Worm (Caenorhabditis elegans): ENCODE data around the gene hcf-1.

The hcf-1 gene

DNA sequence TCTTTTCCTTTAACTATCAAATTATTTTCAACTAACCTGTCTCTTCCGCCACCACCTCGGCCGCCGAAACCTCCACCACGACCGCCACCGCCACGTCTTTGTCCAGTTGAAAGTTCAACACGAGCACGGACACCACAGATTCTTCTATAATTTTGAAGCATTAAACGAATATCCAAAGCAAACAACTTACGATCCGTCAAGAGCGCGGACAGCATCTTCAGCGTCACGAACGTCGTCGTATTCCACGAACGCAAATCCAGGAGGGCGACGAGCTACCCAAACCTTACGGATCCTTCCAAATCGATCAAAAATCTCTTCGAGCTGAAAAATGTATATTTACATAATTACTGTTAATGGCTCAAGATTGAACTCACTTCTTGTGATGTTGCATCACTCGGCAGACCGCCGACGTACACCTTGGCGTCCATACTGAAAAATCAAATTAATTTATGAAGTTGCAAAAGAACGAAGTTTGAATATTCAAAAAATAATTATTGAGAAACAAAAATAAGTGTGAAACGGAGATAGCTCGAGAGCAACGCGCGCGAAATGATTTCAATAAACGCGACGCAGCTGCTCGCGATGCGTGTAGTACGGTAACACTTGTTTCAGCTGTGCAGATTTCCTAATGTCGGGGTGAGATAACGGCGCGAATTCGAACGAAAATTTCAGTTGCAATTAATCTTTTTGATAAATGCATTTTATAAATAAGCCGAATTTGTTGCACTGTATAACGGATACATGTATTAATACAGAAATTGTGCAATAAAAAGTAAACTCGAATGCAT, 16.9 kb upstream of the hcf-1 start, which contains the start of gene rsp-6 (continued):
- TF ChIP-seq hif-1 (tag; optimal IDR thresholded peaks at IDR 0.05), result peak in 1 of 2 experiments; percentile 75
- TF ChIP-seq ZK546.5 (tag; optimal IDR thresholded peaks at IDR 0.05), result no peak
- peak; percentile 75 for TF ChIP-seq lin-13 (GFP tag; optimal IDR thresholded peaks at IDR 0.05)

DNA sequence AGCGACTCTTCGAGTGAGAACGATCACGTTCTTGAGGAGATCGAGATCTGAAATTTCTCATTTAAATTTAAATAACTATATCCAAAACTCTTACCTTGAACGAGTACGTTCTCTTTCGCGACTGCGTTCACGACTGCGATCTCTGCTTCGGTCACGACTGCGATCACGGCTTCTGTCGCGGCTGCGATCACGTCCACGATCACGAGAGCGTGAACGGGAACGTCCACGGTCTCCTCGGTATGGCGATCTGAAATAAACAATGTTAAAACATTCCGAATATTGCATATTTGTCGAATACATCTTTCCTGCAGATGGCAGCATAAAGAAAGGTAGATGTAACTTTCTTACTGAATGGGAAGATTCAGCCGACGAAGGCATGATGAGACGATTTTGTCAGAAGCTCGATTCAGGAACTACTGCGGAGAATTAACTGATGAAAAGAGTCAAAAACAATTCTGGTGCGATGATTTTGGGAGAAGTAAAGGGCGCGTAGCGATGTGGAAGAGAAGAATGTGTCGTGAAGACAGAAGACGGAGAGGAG, 16.1 kb upstream of the hcf-1 start:
- TF ChIP-seq set-16 (GFP tag; IDR thresholded peaks at IDR 0.05), result 0 out of 2 replicates have a peak, but pooled peaks have one; percentile 12
- peak; percentile 3; the same call in 1 of the 2 replicates for TF ChIP-seq egl-43 (GFP tag; IDR thresholded peaks at IDR 0.05)
- peak; percentile 59 for TF ChIP-seq aha-1 (tag)
- no peak for TF ChIP-seq daf-16 (GFP tag; optimal IDR thresholded peaks at IDR 0.05)
- no peak for TF ChIP-seq daf-16 (tag; optimal IDR thresholded peaks at IDR 0.05)

DNA sequence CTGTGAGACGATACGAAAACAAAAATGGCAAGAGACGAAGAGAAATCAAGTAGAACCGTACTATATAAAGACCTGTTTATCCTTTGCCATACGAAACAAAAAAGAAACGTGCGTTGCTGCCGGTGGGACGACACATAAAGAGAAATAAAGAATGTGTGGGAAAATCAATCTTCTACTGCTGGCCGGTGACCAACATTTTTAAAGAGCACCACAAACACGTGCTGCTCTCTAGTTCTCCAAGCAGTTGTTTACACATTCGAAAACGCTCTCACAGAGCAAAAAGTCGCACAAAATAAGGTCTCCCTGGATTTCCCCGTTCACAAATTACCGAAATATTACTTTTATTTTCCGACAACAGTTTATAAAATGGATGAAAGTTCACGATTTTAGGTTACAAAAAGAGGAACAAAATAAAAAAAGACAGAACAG, 15.5 kb upstream of the hcf-1 start, which contains the start of gene imp-3:
Gene imp-3, minus strand, starts transcription at position 93 of the 429 bp plus-strand sequence.
- TF ChIP-seq mes-2 (tag; optimal IDR thresholded peaks at IDR 0.05; ENCODE audit: poor library complexity, severe bottlenecking) (peak; percentile 52), nhr-102 (tag; optimal IDR thresholded peaks at IDR 0.05) (peak; percentile 35), aly-2 (tag; optimal IDR thresholded peaks at IDR 0.05) (no peak), nhr-42 (GFP tag; IDR thresholded peaks at IDR 0.05) (0 out of 2 replicates have a peak, but pooled peaks have one; percentile 9), sdz-12 (GFP tag; optimal IDR thresholded peaks at IDR 0.05) (no peak), T26A8.4 (GFP tag; IDR thresholded peaks at IDR 0.05) (peak; percentile 69), lin-38 (GFP tag; IDR thresholded peaks at IDR 0.05) (peak; percentile 77), ceh-20 (GFP tag; IDR thresholded peaks at IDR 0.05) (peak; percentile 50; the same call in 1 of the 2 replicates), daf-8 (GFP tag; IDR thresholded peaks at IDR 0.05) (no peak), tra-1 (GFP tag; IDR thresholded peaks at IDR 0.05) (peak; percentile 74), dmd-6 (GFP tag; IDR thresholded peaks at IDR 0.05) (peak; percentile 52), lsy-2 (tag; optimal IDR thresholded peaks at IDR 0.05) (peak; percentile 30 to 83), zfp-3 (GFP tag; conservative IDR thresholded peaks at IDR 0.05) (peak; percentile 53), Y48G9A.11 (GFP tag; IDR thresholded peaks at IDR 0.05) (peak; percentile 64), spr-1 (tag; optimal IDR thresholded peaks at IDR 0.05) (peak; percentile 18), pha-4 (GFP tag; IDR thresholded peaks at IDR 0.05) (peak; percentile 71; the same call in 1 of the 2 replicates), pha-4 (tag; optimal IDR thresholded peaks at IDR 0.05) (peak; percentile 49), D1046.2 (GFP tag; IDR thresholded peaks at IDR 0.05) (peak; percentile 69; the same call in 1 of the 2 replicates), aha-1 (tag) (peak; percentile 98), ctbp-1 (GFP tag; IDR thresholded peaks at IDR 0.05) (peak; percentile 22; the same call in 1 of the 2 replicates), egl-43 (GFP tag; IDR thresholded peaks at IDR 0.05) (0 out of 2 replicates have a peak, but pooled peaks have one; percentile 27), ceh-32 (tag; optimal IDR thresholded peaks at IDR 0.05; ENCODE audit: poor library complexity) (no peak), nhr-6 (tag; optimal IDR thresholded peaks at IDR 0.05) (peak; percentile 21), dve-1 (tag; optimal IDR thresholded peaks at IDR 0.05; ENCODE audit: insufficient read depth) (peak; percentile 62), ama-1 (optimal IDR thresholded peaks at IDR 0.05) (peak; percentile 97), madf-9 (GFP tag; conservative IDR thresholded peaks at IDR 0.05) (no peak), F44E2.7 (GFP tag; IDR thresholded peaks at IDR 0.05) (no peak), daf-12 (tag; optimal IDR thresholded peaks at IDR 0.05) (no peak), unc-62 (GFP tag; optimal IDR thresholded peaks at IDR 0.05 in 1 of 2) (peak in 1 of 2 experiments; percentile 12), unc-62 (tag; optimal IDR thresholded peaks at IDR 0.05) (no peak), ceh-82 (tag; optimal IDR thresholded peaks at IDR 0.05) (no peak), nhr-76 (tag; optimal IDR thresholded peaks at IDR 0.05) (no peak), rbr-2 (tag; optimal IDR thresholded peaks at IDR 0.05) (peak; percentile 64), nhr-11 (tag; optimal IDR thresholded peaks at IDR 0.05) (no peak), mdl-1 (tag; optimal IDR thresholded peaks at IDR 0.05) (peak; percentile 41 to 88), nhr-237 (tag; optimal IDR thresholded peaks at IDR 0.05) (no peak), hlh-30 (tag; optimal IDR thresholded peaks at IDR 0.05; ENCODE audit: insufficient read depth) (peak; percentile 81), lin-29 (GFP tag; IDR thresholded peaks at IDR 0.05) (0 out of 2 replicates have a peak, but pooled peaks have one; percentile 23), mep-1 (tag; optimal IDR thresholded peaks at IDR 0.05) (peak; percentile 77)
